Fruit fly (Drosophila melanogaster) whole organism, wandering third instar larva: ENCODE results near the gene CG6195.

ENCODE experiments used
- Abd-B ChIP-seq: fragments of >200 bp; optimal IDR thresholded peaks from 2 replicates; lab custom pipeline; 2017; ENCODE audit warnings: missing biosample characterization, missing genetic modification characterization
- CG32264 ChIP-seq: fragments of 200-800 bp; sonication (Bioruptor generic); optimal IDR thresholded peaks from 2 replicates; lab custom pipeline; 2016; ENCODE audit warnings: missing biosample characterization, missing genetic modification characterization
- CG9705 ChIP-seq: fragments of 200-800 bp; sonication (Bioruptor generic); optimal IDR thresholded peaks from 2 replicates; lab custom pipeline; 2018; ENCODE audit warnings: missing biosample characterization, mild to moderate bottlenecking, missing genetic modification characterization
- CrebA ChIP-seq: fragments of 200-800 bp; sonication (Bioruptor generic); optimal IDR thresholded peaks from 2 replicates; lab custom pipeline; 2016; ENCODE audit warnings: missing biosample characterization, mild to moderate bottlenecking, missing genetic modification characterization, borderline replicate concordance
- Dfd ChIP-seq: fragments of >200 bp; optimal IDR thresholded peaks from 2 replicates; lab custom pipeline; 2017; ENCODE audit warnings: missing biosample characterization, missing genetic modification characterization
- Dif ChIP-seq: fragments of 200-275, 200-300 bp; sonication (Bioruptor generic); optimal IDR thresholded peaks from 2 replicates; lab custom pipeline; 2018; ENCODE audit warnings: missing biosample characterization, missing genetic modification characterization; ENCODE audit not compliant: partially characterized antibody
- GATAd ChIP-seq: sonication (Bioruptor generic); optimal IDR thresholded peaks from 2 replicates; lab custom pipeline; 2016; ENCODE audit warnings: missing biosample characterization, missing genetic modification characterization
- HLH106 ChIP-seq: fragments of 200-800 bp; optimal IDR thresholded peaks from 3 replicates; lab custom pipeline; 2019; ENCODE audit warnings: missing biosample characterization, mild to moderate bottlenecking, missing genetic modification characterization, moderate library complexity
- Hnf4 ChIP-seq: fragments of 200-800 bp; sonication (Bioruptor generic); optimal IDR thresholded peaks from 2 replicates; lab custom pipeline; 2016; ENCODE audit warnings: missing biosample characterization, mild to moderate bottlenecking, missing genetic modification characterization
- Hr78 ChIP-seq: fragments of >200 bp; optimal IDR thresholded peaks from 2 replicates; lab custom pipeline; 2017; ENCODE audit warnings: missing biosample characterization, missing genetic modification characterization
- Jra ChIP-seq: sonication (Bioruptor generic); optimal IDR thresholded peaks from 2 replicates; lab custom pipeline; 2016; ENCODE audit warnings: missing biosample characterization, missing genetic modification characterization
- Mio ChIP-seq: sonication (Bioruptor generic); optimal IDR thresholded peaks from 2 replicates; lab custom pipeline; 2016; ENCODE audit warnings: missing biosample characterization, missing genetic modification characterization
- Myc ChIP-seq: fragments of >200 bp; optimal IDR thresholded peaks from 2 replicates; lab custom pipeline; 2017
- N ChIP-seq: fragments of >200 bp; optimal IDR thresholded peaks from 2 replicates; lab custom pipeline; 2018; ENCODE audit warnings: missing biosample characterization, missing external identifiers, missing genetic modification characterization
- OdsH ChIP-seq: fragments of 200-800 bp; sonication (Bioruptor generic); optimal IDR thresholded peaks from 2 replicates; lab custom pipeline; 2016; ENCODE audit warnings: missing biosample characterization, mild to moderate bottlenecking, missing genetic modification characterization
- Vsx2 ChIP-seq: fragments of 200-300, 225-300 bp; sonication (Bioruptor generic); optimal IDR thresholded peaks from 2 replicates; lab custom pipeline; 2018; ENCODE audit warnings: missing biosample characterization, missing genetic modification characterization; ENCODE audit not compliant: partially characterized antibody
- brk ChIP-seq: fragments of 200-800 bp; sonication (Bioruptor generic); optimal IDR thresholded peaks from 2 replicates; lab custom pipeline; 2016; ENCODE audit warnings: missing biosample characterization, mild to moderate bottlenecking, missing genetic modification characterization
- dl ChIP-seq, 2 experiments: fragments of 175-275, 200-275 bp in 1 of 2; fragments of 200-275 bp in 1 of 2; sonication (Bioruptor generic); optimal IDR thresholded peaks; lab custom pipeline; 2018; ENCODE audit warnings: mild to moderate bottlenecking in 2 of 2, missing biosample characterization in 2 of 2, missing genetic modification characterization in 2 of 2, moderate library complexity in 2 of 2; ENCODE audit not compliant: partially characterized antibody in 2 of 2, insufficient read depth in 1 of 2
- dmrt93B ChIP-seq: fragments of 200-800 bp; sonication (Bioruptor generic); optimal IDR thresholded peaks from 2 replicates; lab custom pipeline; 2018; ENCODE audit warnings: missing biosample characterization, mild to moderate bottlenecking, missing genetic modification characterization
- dsf ChIP-seq: sonication (Bioruptor generic); optimal IDR thresholded peaks from 2 replicates; lab custom pipeline; 2016; ENCODE audit warnings: missing biosample characterization, missing genetic modification characterization, borderline replicate concordance
- ey ChIP-seq: fragments of 200-800 bp; sonication (Bioruptor generic); optimal IDR thresholded peaks from 2 replicates; lab custom pipeline; 2016; ENCODE audit warnings: missing biosample characterization, missing genetic modification characterization
- fru ChIP-seq: fragments of 200-800 bp; sonication (Bioruptor generic); optimal IDR thresholded peaks from 3 replicates; lab custom pipeline; 2016; ENCODE audit warnings: missing biosample characterization, mild to moderate bottlenecking, missing genetic modification characterization
- h ChIP-seq: fragments of 200-800 bp; sonication (Bioruptor generic); optimal IDR thresholded peaks from 3 replicates; lab custom pipeline; 2016; ENCODE audit warnings: missing biosample characterization, mild to moderate bottlenecking, missing genetic modification characterization
- jim ChIP-seq: fragments of 175-275, 200-325 bp; sonication (Bioruptor generic); optimal IDR thresholded peaks from 2 replicates; lab custom pipeline; 2016; ENCODE audit warnings: missing biosample characterization, mild to moderate bottlenecking, missing genetic modification characterization
- pan ChIP-seq: fragments of >200 bp; optimal IDR thresholded peaks from 2 replicates; lab custom pipeline; 2017
- psq ChIP-seq: fragments of 200-800 bp; sonication (Bioruptor generic); optimal IDR thresholded peaks from 3 replicates; lab custom pipeline; 2017; ENCODE audit warnings: missing biosample characterization, mild to moderate bottlenecking, missing genetic modification characterization, moderate library complexity
- rgr ChIP-seq: fragments of 200-800 bp; sonication (Bioruptor generic); optimal IDR thresholded peaks from 3 replicates; lab custom pipeline; 2016; ENCODE audit warnings: missing biosample characterization, mild to moderate bottlenecking, missing genetic modification characterization
- sage ChIP-seq: fragments of 200-800 bp; sonication (Bioruptor generic); optimal IDR thresholded peaks from 2 replicates; lab custom pipeline; 2016; ENCODE audit warnings: missing biosample characterization, mild to moderate bottlenecking, missing genetic modification characterization
- tai ChIP-seq: sonication (Bioruptor generic); optimal IDR thresholded peaks from 2 replicates; lab custom pipeline; 2016; ENCODE audit warnings: missing biosample characterization, missing genetic modification characterization
- usp ChIP-seq: fragments of >200 bp; optimal IDR thresholded peaks from 2 replicates; lab custom pipeline; 2017; ENCODE audit warnings: missing biosample characterization, missing genetic modification characterization
- woc ChIP-seq: sonication (Bioruptor generic); optimal IDR thresholded peaks from 2 replicates; lab custom pipeline; 2016; ENCODE audit warnings: missing biosample characterization, mild to moderate bottlenecking, missing genetic modification characterization

CG6195 gene

dm6 chr3R:19638004-19638403, 10.2 kb downstream of the CG6195 start:
- TF ChIP-seq CG32264 = no peak
- no peak for TF ChIP-seq Jra (GFP tag; lab: Kevin White, UChicago)
- TF ChIP-seq, all 38 proteins: peak for 0

DNA sequence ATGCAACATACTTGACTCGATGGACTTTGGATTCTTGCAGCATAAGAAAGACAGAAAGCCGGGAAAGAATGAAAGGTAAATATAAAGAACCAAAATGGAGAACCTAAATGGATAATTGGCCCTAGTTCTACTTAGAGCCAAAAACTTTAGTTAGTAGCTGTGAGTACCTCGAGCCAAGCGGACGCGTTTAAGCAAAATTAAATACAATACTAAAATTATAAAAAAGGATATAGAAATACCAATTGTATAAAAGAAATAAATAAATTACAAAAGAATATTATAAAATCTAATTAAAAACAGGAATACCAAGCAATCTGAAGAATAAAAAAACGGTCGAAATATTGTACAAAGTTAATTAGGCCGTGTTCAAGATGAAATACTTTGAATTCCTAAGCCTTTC, 13.6 kb downstream of the CG6195 start, which contains the start of gene CG34138:
TSS of gene CG34138 (plus strand) at position 301 of the 400 bp plus-strand sequence.
- TF ChIP-seq dl (GFP tag; optimal IDR thresholded peaks at IDR 0.05; lab: Kevin White, UChicago; ENCODE audit: insufficient read depth in 1 of 2, partially characterized antibody in 2 of 2) (no peak), CG32264 (no peak), fru (GFP tag; lab: Kevin White, UChicago) (no peak), OdsH (GFP tag; lab: Kevin White, UChicago) (no peak), h (GFP tag; lab: Kevin White, UChicago) (no peak), tai (GFP tag; lab: Kevin White, UChicago) (no peak), usp (GFP tag; lab: Kevin White, UChicago) (no peak), Hr78 (GFP tag; lab: Kevin White, UChicago) (no peak), N (GFP tag; lab: Kevin White, UChicago) (no peak), woc (GFP tag; lab: Kevin White, UChicago) (no peak), CrebA (no peak), pan (lab: Kevin White, UChicago) (no peak), Vsx2 (no peak), psq (no peak)
- TF ChIP-seq, all 38 proteins: peak for 0

DNA sequence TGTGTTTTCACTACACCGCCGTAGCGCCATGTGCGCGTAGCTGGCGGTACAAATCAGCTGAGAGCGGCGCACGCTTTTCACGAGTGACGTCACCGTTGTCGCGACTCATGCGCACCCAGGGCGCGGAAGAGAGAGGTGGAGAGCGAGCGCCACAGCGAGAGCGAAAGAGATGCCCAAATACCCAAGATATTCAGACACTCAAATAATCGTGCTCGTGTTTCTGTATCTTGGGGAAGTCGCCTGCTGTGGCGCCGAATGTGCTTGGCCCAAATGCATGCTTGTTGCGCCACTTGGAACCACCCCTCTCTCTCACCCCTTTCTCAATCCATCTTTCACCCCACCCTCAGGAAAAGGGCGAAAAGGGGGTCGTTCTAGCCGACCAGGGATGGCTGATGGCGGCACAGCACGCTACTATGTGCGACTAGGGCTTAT, 15.5 kb downstream of the CG6195 start, which contains the start of gene CG6231:
TSS of gene CG6231 (minus strand) at position 34 of the 432 bp plus-strand sequence.
- TF ChIP-seq dl (GFP tag; optimal IDR thresholded peaks at IDR 0.05; lab: Kevin White, UChicago; ENCODE audit: insufficient read depth in 1 of 2, partially characterized antibody in 2 of 2) (peak; percentile 11 to 26), Dif (peak; percentile 63), h (GFP tag; lab: Kevin White, UChicago) (peak; percentile 34), Vsx2 (peak; percentile 44), HLH106 (tag; lab: Kevin White, UChicago) (no peak)

dm6 chr3R:19627792-19628522, 20.3 kb downstream of the CG6195 start:
- no peak for TF ChIP-seq ey (GFP tag; lab: Kevin White, UChicago)
- no peak for TF ChIP-seq CG9705
- no peak for TF ChIP-seq dl (GFP tag; optimal IDR thresholded peaks at IDR 0.05; lab: Kevin White, UChicago; ENCODE audit: insufficient read depth in 1 of 2, partially characterized antibody in 2 of 2)
- peak; percentile 26 for TF ChIP-seq pan (lab: Kevin White, UChicago)

DNA sequence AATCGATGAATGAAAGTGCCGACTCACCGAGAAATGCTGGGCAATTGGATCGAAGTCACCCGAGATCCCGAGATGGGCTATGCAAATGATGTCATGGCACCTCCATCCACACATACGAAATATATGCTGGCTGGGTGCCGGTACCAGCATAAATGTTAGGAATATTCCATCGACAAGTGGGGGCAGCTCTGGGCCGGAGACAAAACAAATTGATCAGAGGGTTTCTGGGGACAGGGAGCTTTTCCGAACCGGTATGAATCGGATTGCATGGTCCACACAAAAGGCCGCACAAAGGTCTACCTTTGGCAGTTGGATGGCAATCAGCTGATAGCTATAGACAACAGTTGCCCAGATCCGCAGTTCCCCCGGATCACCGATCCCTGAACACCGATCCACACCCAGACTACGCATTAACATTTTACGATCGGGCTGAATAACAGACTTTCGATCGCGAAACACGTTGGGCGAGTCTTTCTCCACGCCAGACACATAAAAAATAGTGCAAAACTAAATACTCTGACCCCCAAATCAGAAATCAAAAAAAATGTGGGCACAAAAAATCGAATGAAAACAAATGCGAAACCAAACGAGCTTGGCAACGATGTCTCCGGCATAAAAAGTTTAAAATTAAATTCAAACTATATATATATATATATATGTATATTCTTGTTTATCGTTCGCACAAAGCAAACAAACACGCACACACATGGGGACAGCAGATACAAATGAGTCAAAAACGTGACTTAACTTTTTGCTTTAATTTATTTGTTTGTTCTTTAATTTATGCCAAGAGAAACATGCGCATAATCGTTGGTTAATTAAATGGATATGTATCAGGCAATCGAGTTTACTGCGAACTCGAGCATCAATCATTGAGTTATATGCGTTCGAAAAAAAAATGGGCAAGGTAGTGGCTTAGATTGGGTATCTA, 22.6 kb downstream of the CG6195 start:
- no peak for TF ChIP-seq GATAd (GFP tag; lab: Kevin White, UChicago)
- TF ChIP-seq CrebA = no peak

DNA sequence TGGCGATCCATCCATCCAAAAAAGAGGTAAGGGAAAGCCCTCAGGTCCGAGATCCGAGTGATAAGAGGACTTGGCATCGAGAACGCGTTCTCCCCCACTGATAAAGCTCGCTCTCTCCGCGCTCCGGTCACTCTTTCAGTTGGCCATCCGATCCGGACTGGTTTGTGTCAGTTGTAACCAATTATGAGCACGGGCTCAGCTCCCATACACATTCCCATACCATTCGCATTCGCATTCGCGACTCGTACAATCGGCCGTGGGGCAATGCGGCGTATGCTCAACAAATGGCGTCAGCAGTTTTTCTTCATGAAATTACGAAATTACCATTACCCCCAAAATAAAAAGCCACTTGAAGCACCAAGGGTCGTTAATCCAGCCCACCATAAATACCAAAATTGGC, 23.7 kb downstream of the CG6195 start:
- TF ChIP-seq usp (GFP tag; lab: Kevin White, UChicago) (no peak), Dif (peak; percentile 19)
- TF ChIP-seq, all 38 proteins: peak for 1

- no peak for TF ChIP-seq jim (GFP tag; lab: Kevin White, UChicago)
- no peak for TF ChIP-seq Mio
- TF ChIP-seq woc (GFP tag; lab: Kevin White, UChicago) = no peak
- TF ChIP-seq Hnf4 (GFP tag; lab: Kevin White, UChicago) = no peak
- no peak for TF ChIP-seq CrebA
- TF ChIP-seq brk (GFP tag; lab: Kevin White, UChicago) = no peak
- no peak for TF ChIP-seq CG9705
- TF ChIP-seq GATAd (GFP tag; lab: Kevin White, UChicago) = no peak
- no peak for TF ChIP-seq dl (GFP tag; optimal IDR thresholded peaks at IDR 0.05; lab: Kevin White, UChicago; ENCODE audit: insufficient read depth in 1 of 2, partially characterized antibody in 2 of 2)
- peak; percentile 50 for TF ChIP-seq HLH106 (tag; lab: Kevin White, UChicago)
- peak; percentile 34 for TF ChIP-seq ey (GFP tag; lab: Kevin White, UChicago)
- peak; percentile 48 for TF ChIP-seq fru (GFP tag; lab: Kevin White, UChicago)
- TF ChIP-seq sage (GFP tag; lab: Kevin White, UChicago) = peak; percentile 40
- TF ChIP-seq Abd-B = no peak
- no peak for TF ChIP-seq Myc
- no peak for TF ChIP-seq usp (GFP tag; lab: Kevin White, UChicago)
- TF ChIP-seq Vsx2 = no peak
- TF ChIP-seq Dif = no peak
- no peak for TF ChIP-seq Dfd (GFP tag; lab: Kevin White, UChicago)
- no peak for TF ChIP-seq N (GFP tag; lab: Kevin White, UChicago)
- TF ChIP-seq Hr78 (GFP tag; lab: Kevin White, UChicago) = no peak
- TF ChIP-seq rgr (GFP tag; lab: Kevin White, UChicago) = peak; percentile 41
- TF ChIP-seq dmrt93B (GFP tag; lab: Kevin White, UChicago) = no peak
- peak; percentile 14 for TF ChIP-seq psq
- TF ChIP-seq dsf (GFP tag; lab: Kevin White, UChicago) = no peak
- TF ChIP-seq Jra (GFP tag; lab: Kevin White, UChicago) = no peak
- TF ChIP-seq CG32264 = peak; percentile 4
Observed at dm6 chr3R:19623606-19624005, 24.6 kb downstream of the CG6195 start.
